Worm (Caenorhabditis elegans) whole organism, L3 larva: Measurements from ENCODE around the gene Y39B6A.25.

Experiments
- egl-27 ChIP-seq: sonication (generic microtip); optimal IDR thresholded peaks from 4 replicates; lab custom pipeline; 2017; ENCODE audit warnings: missing biosample characterization, missing genetic modification reagents, missing genetic modification characterization
- egl-5 ChIP-seq: fragments of 150-350 bp; optimal IDR thresholded peaks from 2 replicates; lab custom pipeline; 2017; ENCODE audit warnings: missing biosample characterization, missing genetic modification reagents, missing genetic modification characterization, inconsistent platforms
- elt-1 ChIP-seq: fragments of 150-350 bp; optimal IDR thresholded peaks from 2 replicates; lab custom pipeline; 2014; ENCODE audit warnings: missing biosample characterization, missing genetic modification characterization
- eor-1 ChIP-seq, 2 experiments: fragments of 150-350 bp; optimal IDR thresholded peaks; 2 replicates each; lab custom pipeline; 2014 to 2018; ENCODE audit warnings: missing biosample characterization in 2 of 2, missing genetic modification characterization in 2 of 2
- fkh-10 ChIP-seq: sonication (generic microtip); optimal IDR thresholded peaks from 2 replicates; lab custom pipeline; 2017; ENCODE audit warnings: missing biosample characterization, missing genetic modification reagents, missing genetic modification characterization
- lin-39 ChIP-seq: fragments of 150-350 bp; optimal IDR thresholded peaks from 2 replicates; lab custom pipeline; 2018; ENCODE audit warnings: missing biosample characterization, missing genetic modification reagents, missing genetic modification characterization
- nhr-11 ChIP-seq: fragments of 150-350 bp; optimal IDR thresholded peaks from 2 replicates; lab custom pipeline; 2014; ENCODE audit warnings: missing biosample characterization, missing genetic modification characterization
- nhr-77 ChIP-seq: fragments of 150-350 bp; optimal IDR thresholded peaks from 2 replicates; lab custom pipeline; 2014; ENCODE audit warnings: missing biosample characterization, missing genetic modification characterization
- unc-39 ChIP-seq: sonication (generic microtip); optimal IDR thresholded peaks from 4 replicates; lab custom pipeline; 2017; ENCODE audit warnings: missing biosample characterization, missing genetic modification characterization

DNA sequence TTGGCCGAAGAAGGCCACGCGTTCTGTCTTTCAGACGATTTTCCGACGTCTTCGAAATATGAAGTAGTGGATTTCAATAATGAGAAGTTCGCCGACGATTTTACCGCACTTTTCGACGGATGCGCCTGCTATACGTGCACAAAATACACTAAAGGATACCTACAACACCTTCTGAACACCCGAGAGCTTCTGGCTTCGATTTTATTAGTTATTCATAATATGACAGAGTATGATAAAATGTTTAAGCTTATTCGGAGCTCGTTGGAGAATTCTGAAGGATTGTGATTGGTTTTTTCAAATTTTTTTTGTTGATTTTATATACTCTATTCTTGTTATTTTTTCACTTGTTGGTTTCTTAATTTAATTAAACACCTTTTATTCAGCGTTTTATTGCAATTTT, 25.7 kb upstream of the Y39B6A.25 start:
- TF ChIP-seq egl-5 (tag; lab: Kevin White, UChicago) (no peak), nhr-11 (tag; lab: Kevin White, UChicago) (no peak), eor-1 (tag; optimal IDR thresholded peaks at IDR 0.05; lab: Kevin White, UChicago) (no peak), egl-27 (tag; lab: Kevin White, UChicago) (no peak), unc-39 (no peak), elt-1 (tag; lab: Kevin White, UChicago) (no peak), lin-39 (tag; lab: Kevin White, UChicago) (no peak), fkh-10 (no peak), nhr-77 (tag; lab: Kevin White, UChicago) (no peak)
